In genomic region chr2L:14054903-14055302, dm6 we compare ENCODE assay signal across 2 fruit fly cellular contexts.
TF ChIP-seq lines count a peak whose summit lies in the region.

No protein-coding gene starts in this region.

- no peak for TF ChIP-seq CTCF in whole organism, embryonic (GFP tag; optimal IDR thresholded peaks at IDR 0.05; lab: Kevin White, UChicago)

TF ChIP-seq in whole organism, embryonic, 481 proteins besides CTCF, POLR2A, EP300 and RAD21:
- no peak for TF ChIP-seq CG16863 (GFP tag; optimal IDR thresholded peaks at IDR 0.05; lab: Kevin White, UChicago)
- TF ChIP-seq Rfx (GFP tag; IDR thresholded peaks at IDR 0.05; lab: Robert Waterston, UW) = 0 out of 2 replicates have a peak, but pooled peaks have one; percentile 15
- TF ChIP-seq Camta (GFP tag; optimal IDR thresholded peaks at IDR 0.05; lab: Kevin White, UChicago) = no peak
- TF ChIP-seq HmgZ (tag; optimal IDR thresholded peaks at IDR 0.05; lab: Kevin White, UChicago) = no peak
- no peak for TF ChIP-seq chinmo (GFP tag; IDR thresholded peaks at IDR 0.05; lab: Robert Waterston, UW; ENCODE audit: partially characterized antibody)
- peak; percentile 81 for TF ChIP-seq abd-A (tag; optimal IDR thresholded peaks at IDR 0.05; lab: Kevin White, UChicago)
- no peak for TF ChIP-seq CG17829 (tag; optimal IDR thresholded peaks at IDR 0.05; lab: Kevin White, UChicago)
- TF ChIP-seq Mrtf (GFP tag; IDR thresholded peaks at IDR 0.05; lab: Robert Waterston, UW) = no peak
- TF ChIP-seq zfh2 (GFP tag; optimal IDR thresholded peaks at IDR 0.05; lab: Kevin White, UChicago) = no peak
- no peak for TF ChIP-seq CG7357 (GFP tag; IDR thresholded peaks at IDR 0.05; lab: Robert Waterston, UW)
- TF ChIP-seq Rx (GFP tag; IDR thresholded peaks at IDR 0.05; lab: Robert Waterston, UW) = no peak
- TF ChIP-seq twi (tag; optimal IDR thresholded peaks at IDR 0.05; lab: Kevin White, UChicago) = no peak
- TF ChIP-seq crol (GFP tag; IDR thresholded peaks at IDR 0.05; lab: Robert Waterston, UW) = peak; percentile 56; the same call in 1 of the 2 replicates
- peak; percentile 20 for TF ChIP-seq CG13894 (tag; optimal IDR thresholded peaks at IDR 0.05; lab: Kevin White, UChicago)
- no peak for TF ChIP-seq CG1792 (GFP tag; optimal IDR thresholded peaks at IDR 0.05; lab: Kevin White, UChicago)
- TF ChIP-seq Hmx (GFP tag; optimal IDR thresholded peaks at IDR 0.05; lab: Kevin White, UChicago) = no peak
- no peak for TF ChIP-seq Neu2 (GFP tag; optimal IDR thresholded peaks at IDR 0.05; lab: Kevin White, UChicago; ENCODE audit: borderline replicate concordance)
- no peak for TF ChIP-seq Tbp (GFP tag; optimal IDR thresholded peaks at IDR 0.05; lab: Kevin White, UChicago)
- TF ChIP-seq Side (GFP tag; optimal IDR thresholded peaks at IDR 0.05; lab: Kevin White, UChicago) = no peak

TF ChIP-seq in whole organism, wandering third instar larva, 38 proteins besides CTCF, POLR2A, EP300 and RAD21:
- TF ChIP-seq usp (GFP tag; optimal IDR thresholded peaks at IDR 0.05; lab: Kevin White, UChicago) (no peak), Dfd (GFP tag; optimal IDR thresholded peaks at IDR 0.05; lab: Kevin White, UChicago) (peak; percentile 51)

Comparison
In these comparisons a context has a peak if more than half of its experiments do, and no peak if none do; other contexts are left out.
1. Of the 10 proteins assayed by ChIP-seq in both whole organism, embryonic and whole organism, wandering third instar larva: peak only in whole organism, embryonic: none; only in whole organism, wandering third instar larva: Dfd; in both: none; in neither: 9.